ENCODE assay signal across 1 fruit fly cellular context in the genomic region with DNA sequence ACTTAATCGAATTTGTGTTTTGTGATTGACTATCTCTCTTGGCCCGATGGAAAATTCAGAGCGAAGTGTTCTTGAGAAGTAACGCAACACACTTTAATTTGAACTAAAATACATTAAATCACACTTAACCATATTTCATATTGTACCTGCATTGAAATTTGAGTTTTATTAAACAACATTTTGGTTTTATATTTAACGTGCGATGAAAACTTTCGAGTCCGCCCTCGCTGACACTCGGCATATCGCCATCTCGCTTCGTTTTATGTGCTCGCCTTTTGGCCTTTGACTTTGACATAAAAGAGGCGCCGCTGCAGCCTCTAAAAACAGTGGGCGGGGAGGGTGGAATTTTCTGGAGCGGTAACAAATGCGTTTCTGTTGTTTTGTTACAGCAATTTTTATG.
TF ChIP-seq lines count a peak whose summit lies in the region.

No protein-coding gene starts in this region.

TF ChIP-seq in whole organism, embryonic, 481 proteins besides CTCF, POLR2A, EP300 and RAD21 (continued from another document):
- TF ChIP-seq twi (tag; optimal IDR thresholded peaks at IDR 0.05; lab: Kevin White, UChicago) (peak; percentile 49), Kr (GFP tag; optimal IDR thresholded peaks at IDR 0.05; lab: Kevin White, UChicago) (no peak), Jarid2 (GFP tag; optimal IDR thresholded peaks at IDR 0.05; lab: Kevin White, UChicago) (peak; percentile 4), mam (GFP tag; optimal IDR thresholded peaks at IDR 0.05; lab: Kevin White, UChicago) (peak; percentile 35), CG14441 (GFP tag; IDR thresholded peaks at IDR 0.05; lab: Robert Waterston, UW) (peak; percentile 65), CG9215 (GFP tag; IDR thresholded peaks at IDR 0.05; lab: Robert Waterston, UW) (peak; percentile 29; the same call in 1 of the 2 replicates), CG17359 (tag; optimal IDR thresholded peaks at IDR 0.05; lab: Kevin White, UChicago) (peak; percentile 77), nau (GFP tag; optimal IDR thresholded peaks at IDR 0.05; lab: Kevin White, UChicago) (peak; percentile 29), phol (tag; optimal IDR thresholded peaks at IDR 0.05; lab: Kevin White, UChicago) (peak; percentile 80), Sry-δ (GFP tag; optimal IDR thresholded peaks at IDR 0.05; lab: Kevin White, UChicago) (peak; percentile 22), CG1832 (GFP tag; optimal IDR thresholded peaks at IDR 0.05; lab: Kevin White, UChicago) (no peak), pros (GFP tag; optimal IDR thresholded peaks at IDR 0.05; lab: Kevin White, UChicago) (peak; percentile 15), CG30020 (tag; optimal IDR thresholded peaks at IDR 0.05; lab: Kevin White, UChicago) (peak; percentile 9), D (optimal IDR thresholded peaks at IDR 0.05; lab: Kevin White, UChicago) (no peak), D (GFP tag; optimal IDR thresholded peaks at IDR 0.05; lab: Kevin White, UChicago) (peak; percentile 68), gcm2 (GFP tag; optimal IDR thresholded peaks at IDR 0.05; lab: Kevin White, UChicago) (no peak), Oli (tag; optimal IDR thresholded peaks at IDR 0.05; lab: Kevin White, UChicago) (peak; percentile 61), CG10654 (GFP tag; optimal IDR thresholded peaks at IDR 0.05; lab: Kevin White, UChicago) (peak; percentile 20), HLHmδ (GFP tag; optimal IDR thresholded peaks at IDR 0.05; lab: Kevin White, UChicago) (no peak), nom (GFP tag; optimal IDR thresholded peaks at IDR 0.05; lab: Kevin White, UChicago) (no peak), ato (GFP tag; IDR thresholded peaks at IDR 0.05; lab: Robert Waterston, UW; ENCODE audit: partially characterized antibody) (no peak), Lhr (GFP tag; optimal IDR thresholded peaks at IDR 0.05; lab: Kevin White, UChicago) (peak; percentile 18), Neu2 (GFP tag; optimal IDR thresholded peaks at IDR 0.05; lab: Kevin White, UChicago; ENCODE audit: borderline replicate concordance) (no peak), salm (tag; optimal IDR thresholded peaks at IDR 0.05; lab: Kevin White, UChicago) (no peak), Abd-B (GFP tag; optimal IDR thresholded peaks at IDR 0.05; lab: Kevin White, UChicago) (peak; percentile 84), Gug (GFP tag; IDR thresholded peaks at IDR 0.05; lab: Robert Waterston, UW) (0 out of 4 replicates have a peak, but pooled peaks have one; percentile 12), CG11247 (GFP tag; IDR thresholded peaks at IDR 0.05; lab: Robert Waterston, UW) (peak; percentile 43; the same call in 1 of the 2 replicates), Side (GFP tag; optimal IDR thresholded peaks at IDR 0.05; lab: Kevin White, UChicago) (peak; percentile 16), CG14667 (GFP tag; IDR thresholded peaks at IDR 0.05; lab: Robert Waterston, UW) (peak; percentile 59), CG10321 (GFP tag; IDR thresholded peaks at IDR 0.05; lab: Robert Waterston, UW) (no peak), Gsc (GFP tag; IDR thresholded peaks at IDR 0.05; lab: Robert Waterston, UW) (peak; percentile 51), E2f1 (GFP tag; IDR thresholded peaks at IDR 0.05; lab: Robert Waterston, UW) (peak; percentile 66), emc (GFP tag; optimal IDR thresholded peaks at IDR 0.05; lab: Kevin White, UChicago) (no peak), ham (GFP tag; IDR thresholded peaks at IDR 0.05; lab: Robert Waterston, UW) (no peak), Dip2 (GFP tag; IDR thresholded peaks at IDR 0.05; lab: Robert Waterston, UW) (no peak), CG9609 (GFP tag; optimal IDR thresholded peaks at IDR 0.05; lab: Kevin White, UChicago) (peak; percentile 57), trem (tag; optimal IDR thresholded peaks at IDR 0.05; lab: Kevin White, UChicago) (peak; percentile 61), gt (GFP tag; IDR thresholded peaks at IDR 0.05; lab: Robert Waterston, UW) (peak; percentile 52; the same call in 1 of the 2 replicates), CG42726 (GFP tag; IDR thresholded peaks at IDR 0.05; lab: Robert Waterston, UW; ENCODE audit: partially characterized antibody) (no peak), CG34224 (GFP tag; IDR thresholded peaks at IDR 0.05; lab: Robert Waterston, UW; ENCODE audit: partially characterized antibody) (no peak), Camta (GFP tag; optimal IDR thresholded peaks at IDR 0.05; lab: Kevin White, UChicago) (peak; percentile 52), ewg (GFP tag; optimal IDR thresholded peaks at IDR 0.05; lab: Kevin White, UChicago) (peak; percentile 24), CG8359 (GFP tag; optimal IDR thresholded peaks at IDR 0.05; lab: Kevin White, UChicago; ENCODE audit: borderline replicate concordance) (peak; percentile 18), C15 (GFP tag; IDR thresholded peaks at IDR 0.05; lab: Robert Waterston, UW) (no peak), tgo (GFP tag; IDR thresholded peaks at IDR 0.05; lab: Robert Waterston, UW) (peak; percentile 56), CG18476 (GFP tag; optimal IDR thresholded peaks at IDR 0.05; lab: Kevin White, UChicago) (peak; percentile 99), chm (GFP tag; IDR thresholded peaks at IDR 0.05; lab: Robert Waterston, UW) (peak; percentile 80; the same call in 1 of the 2 replicates), sr (GFP tag; IDR thresholded peaks at IDR 0.05; lab: Robert Waterston, UW) (peak; percentile 17; the same call in 1 of the 3 replicates), CG8089 (GFP tag; optimal IDR thresholded peaks at IDR 0.05; lab: Kevin White, UChicago) (peak; percentile 48), CG2678 (tag; optimal IDR thresholded peaks at IDR 0.05; lab: Kevin White, UChicago) (peak; percentile 71), CG15479 (GFP tag; optimal IDR thresholded peaks at IDR 0.05; lab: Kevin White, UChicago) (no peak), CG12391 (tag; optimal IDR thresholded peaks at IDR 0.05; lab: Kevin White, UChicago) (peak; percentile 75), trh (GFP tag; optimal IDR thresholded peaks at IDR 0.05; lab: Kevin White, UChicago) (no peak), CG16863 (GFP tag; optimal IDR thresholded peaks at IDR 0.05; lab: Kevin White, UChicago) (peak; percentile 37), CG6689 (GFP tag; IDR thresholded peaks at IDR 0.05; lab: Robert Waterston, UW) (peak; percentile 73), CG31441 (GFP tag; IDR thresholded peaks at IDR 0.05; lab: Robert Waterston, UW) (peak; percentile 73), btn (GFP tag; optimal IDR thresholded peaks at IDR 0.05; lab: Kevin White, UChicago) (peak; percentile 37), luna (GFP tag; optimal IDR thresholded peaks at IDR 0.05; lab: Kevin White, UChicago) (no peak), Hmr (GFP tag; optimal IDR thresholded peaks at IDR 0.05; lab: Kevin White, UChicago) (peak; percentile 36), CG12104 (GFP tag; optimal IDR thresholded peaks at IDR 0.05; lab: Kevin White, UChicago) (peak; percentile 42), org-1 (GFP tag; optimal IDR thresholded peaks at IDR 0.05; lab: Kevin White, UChicago) (peak; percentile 49), CG4707 (GFP tag; optimal IDR thresholded peaks at IDR 0.05; lab: Kevin White, UChicago) (no peak), pita (GFP tag; optimal IDR thresholded peaks at IDR 0.05; lab: Kevin White, UChicago) (no peak), CG9727 (GFP tag; optimal IDR thresholded peaks at IDR 0.05; lab: Kevin White, UChicago) (peak; percentile 58), CG13624 (GFP tag; optimal IDR thresholded peaks at IDR 0.05; lab: Kevin White, UChicago) (peak; percentile 41), Antp (GFP tag; optimal IDR thresholded peaks at IDR 0.05; lab: Kevin White, UChicago) (peak; percentile 60), row (GFP tag; IDR thresholded peaks at IDR 0.05; lab: Robert Waterston, UW) (peak; percentile 82), dysf (GFP tag; IDR thresholded peaks at IDR 0.05; lab: Robert Waterston, UW) (peak; percentile 63), Dbx (GFP tag; IDR thresholded peaks at IDR 0.05; lab: Robert Waterston, UW) (no peak), CG3847 (GFP tag; IDR thresholded peaks at IDR 0.05; lab: Robert Waterston, UW) (peak; percentile 54), Ssrp (tag; optimal IDR thresholded peaks at IDR 0.05; lab: Kevin White, UChicago) (peak; percentile 68), CG18764 (GFP tag; optimal IDR thresholded peaks at IDR 0.05; lab: Kevin White, UChicago) (peak; percentile 45), hth (optimal IDR thresholded peaks at IDR 0.05; lab: Kevin White, UChicago) (no peak), zen2 (GFP tag; IDR thresholded peaks at IDR 0.05; lab: Robert Waterston, UW; ENCODE audit: partially characterized antibody) (no peak), slbo (GFP tag; IDR thresholded peaks at IDR 0.05; lab: Robert Waterston, UW) (peak; percentile 72), scrt (GFP tag; optimal IDR thresholded peaks at IDR 0.05; lab: Kevin White, UChicago) (peak; percentile 52), ftz-f1 (GFP tag; optimal IDR thresholded peaks at IDR 0.05; lab: Kevin White, UChicago) (no peak), otp (GFP tag; IDR thresholded peaks at IDR 0.05; lab: Robert Waterston, UW) (peak; percentile 65; the same call in 1 of the 3 replicates), B-H2 (GFP tag; optimal IDR thresholded peaks at IDR 0.05; lab: Kevin White, UChicago) (no peak), Dp (GFP tag; optimal IDR thresholded peaks at IDR 0.05; lab: Kevin White, UChicago) (no peak), CG9876 (GFP tag; optimal IDR thresholded peaks at IDR 0.05; lab: Kevin White, UChicago) (no peak), kay (GFP tag; optimal IDR thresholded peaks at IDR 0.05; lab: Kevin White, UChicago) (peak; percentile 20), chinmo (GFP tag; IDR thresholded peaks at IDR 0.05; lab: Robert Waterston, UW; ENCODE audit: partially characterized antibody) (no peak), Dref (GFP tag; IDR thresholded peaks at IDR 0.05; lab: Robert Waterston, UW) (no peak)
